Fruit fly (Drosophila melanogaster) whole organism, pupa: Measurements from ENCODE around the gene Remo.

Experiments
- CG32121 ChIP-seq: fragments of 200-800 bp; sonication (Bioruptor generic); IDR thresholded peaks from 2 replicates; pipeline ENCODE4 v1.3.6; 2022; ENCODE audit warnings: missing biosample characterization, missing genetic modification characterization
- CG4496 ChIP-seq: fragments of 200-800 bp; sonication (Bioruptor generic); IDR thresholded peaks from 3 replicates; pipeline ENCODE4 v1.3.6; 2022; ENCODE audit warnings: missing biosample characterization, missing genetic modification characterization
- CG8301 ChIP-seq: fragments of 200-800 bp; sonication (Bioruptor generic); optimal IDR thresholded peaks from 2 replicates; lab custom pipeline; 2018; ENCODE audit warnings: missing biosample characterization, mild to moderate bottlenecking, missing genetic modification characterization
- EcR ChIP-seq: fragments of 200-800 bp; sonication (Bioruptor generic); optimal IDR thresholded peaks from 3 replicates; lab custom pipeline; 2019; ENCODE audit warnings: missing biosample characterization, missing genetic modification characterization, mild to moderate bottlenecking, moderate library complexity, missing genetic modification reagents
- Pif1A ChIP-seq: fragments of 200-800 bp; sonication (Bioruptor generic); optimal IDR thresholded peaks from 3 replicates; lab custom pipeline; 2016; ENCODE audit warnings: missing biosample characterization, missing genetic modification characterization
- Pif1B ChIP-seq: fragments of 200-800 bp; sonication (Bioruptor generic); optimal IDR thresholded peaks from 3 replicates; lab custom pipeline; 2016; ENCODE audit warnings: missing biosample characterization, missing genetic modification characterization
- rn ChIP-seq: fragments of 200-800 bp; sonication (Bioruptor generic); IDR thresholded peaks from 2 replicates; pipeline ENCODE4 v1.3.6; 2022; ENCODE audit warnings: missing biosample characterization, missing genetic modification characterization

dm6 chrX:13280235-13280634 is 7.6 kb upstream of the Remo start:
- no peak for TF ChIP-seq CG4496 (GFP tag; lab: Robert Waterston, UW)
- no peak for TF ChIP-seq CG32121 (GFP tag; lab: Robert Waterston, UW)
- no peak for TF ChIP-seq Pif1A (GFP tag; lab: Kevin White, UChicago)
- TF ChIP-seq EcR (GFP tag; lab: Kevin White, UChicago) = no peak
- TF ChIP-seq CG8301 (tag; lab: Kevin White, UChicago) = no peak
- no peak for TF ChIP-seq rn (GFP tag; lab: Robert Waterston, UW)
- no peak for TF ChIP-seq Pif1B (GFP tag; lab: Kevin White, UChicago)
